Fruit fly (Drosophila melanogaster) whole organism, prepupa: Measurements from ENCODE around the gene Mekk1.

Experiments
- Blimp-1 ChIP-seq: fragments of 200-800 bp; sonication (Bioruptor generic); optimal IDR thresholded peaks from 3 replicates; lab custom pipeline; 2017; ENCODE audit warnings: missing biosample characterization, missing genetic modification characterization, mild to moderate bottlenecking, moderate library complexity, missing genetic modification reagents
- CG10631 ChIP-seq: fragments of 200-800 bp; sonication (Bioruptor generic); optimal IDR thresholded peaks from 2 replicates; lab custom pipeline; 2016; ENCODE audit warnings: missing biosample characterization, missing genetic modification characterization
- CG10669 ChIP-seq: fragments of 200-800 bp; sonication (Bioruptor generic); optimal IDR thresholded peaks from 3 replicates; lab custom pipeline; 2018; ENCODE audit warnings: missing biosample characterization, mild to moderate bottlenecking, missing genetic modification characterization, moderate library complexity
- CG11294 ChIP-seq: fragments of 200-800 bp; sonication (Bioruptor generic); IDR thresholded peaks from 2 replicates; pipeline ENCODE4 v1.3.6; 2022; ENCODE audit warnings: missing biosample characterization, missing genetic modification characterization
- CG11762 ChIP-seq: fragments of 200-800 bp; sonication (Bioruptor generic); optimal IDR thresholded peaks from 3 replicates; lab custom pipeline; 2016; ENCODE audit warnings: missing biosample characterization, missing genetic modification characterization; ENCODE audit not compliant: insufficient read depth
- CG11902 ChIP-seq: fragments of 200-800 bp; sonication (Bioruptor generic); optimal IDR thresholded peaks from 3 replicates; lab custom pipeline; 2016; ENCODE audit warnings: missing biosample characterization, missing genetic modification characterization
- CG1621 ChIP-seq: fragments of 200-800 bp; sonication (Bioruptor generic); optimal IDR thresholded peaks from 3 replicates; lab custom pipeline; 2018; ENCODE audit warnings: missing biosample characterization, mild to moderate bottlenecking, missing genetic modification characterization
- CG3032 ChIP-seq: fragments of 200-800 bp; optimal IDR thresholded peaks from 2 replicates; lab custom pipeline; 2019; ENCODE audit warnings: missing biosample characterization, mild to moderate bottlenecking, missing genetic modification characterization, moderate library complexity
- CG31627 ChIP-seq: fragments of 200-800 bp; sonication (Bioruptor generic); optimal IDR thresholded peaks from 3 replicates; lab custom pipeline; 2016; ENCODE audit warnings: missing biosample characterization, missing genetic modification characterization
- CG32006 ChIP-seq: fragments of 200-800 bp; sonication (Bioruptor generic); optimal IDR thresholded peaks from 3 replicates; lab custom pipeline; 2017; ENCODE audit warnings: missing biosample characterization, mild to moderate bottlenecking, missing genetic modification characterization
- CG34406 ChIP-seq: fragments of 200-800 bp; sonication (Bioruptor generic); optimal IDR thresholded peaks from 3 replicates; lab custom pipeline; 2016; ENCODE audit warnings: missing biosample characterization, missing genetic modification characterization
- CG6163 ChIP-seq: fragments of 200-800 bp; sonication (Bioruptor generic); IDR thresholded peaks from 3 replicates; pipeline ENCODE4 v1.3.6; 2022; ENCODE audit warnings: missing biosample characterization, missing genetic modification characterization
- CG6276 ChIP-seq: fragments of 200-800 bp; sonication (Bioruptor generic); optimal IDR thresholded peaks from 2 replicates; lab custom pipeline; 2017; ENCODE audit warnings: missing biosample characterization, mild to moderate bottlenecking, missing genetic modification characterization
- CG6792 ChIP-seq: fragments of 200-800 bp; sonication (Bioruptor generic); optimal IDR thresholded peaks from 3 replicates; lab custom pipeline; 2016; ENCODE audit warnings: missing biosample characterization, missing genetic modification characterization
- CG6808 ChIP-seq: fragments of 200-800 bp; sonication (Bioruptor generic); optimal IDR thresholded peaks from 3 replicates; lab custom pipeline; 2017; ENCODE audit warnings: missing biosample characterization, missing genetic modification characterization, mild to moderate bottlenecking, moderate library complexity, missing genetic modification reagents
- CG8319 ChIP-seq: fragments of 200-800 bp; sonication (Bioruptor generic); optimal IDR thresholded peaks from 3 replicates; lab custom pipeline; 2016; ENCODE audit warnings: missing biosample characterization, missing genetic modification characterization
- CG8632 ChIP-seq: fragments of 200-800 bp; sonication (Bioruptor generic); optimal IDR thresholded peaks from 3 replicates; lab custom pipeline; 2016; ENCODE audit warnings: missing biosample characterization, missing genetic modification characterization
- CG9139 ChIP-seq: fragments of 200-800 bp; sonication (Bioruptor generic); optimal IDR thresholded peaks from 3 replicates; lab custom pipeline; 2017; ENCODE audit warnings: missing biosample characterization, mild to moderate bottlenecking, missing genetic modification characterization
- Eip75B ChIP-seq: fragments of 200-800 bp; sonication (Bioruptor generic); optimal IDR thresholded peaks from 3 replicates; lab custom pipeline; 2016; ENCODE audit warnings: missing biosample characterization, missing genetic modification characterization
- Eip78C ChIP-seq: fragments of 200-800 bp; sonication (Bioruptor generic); peaks from one replicate; lab custom pipeline; 2016; ENCODE audit warnings: missing biosample characterization, missing genetic modification characterization
- Ets21C ChIP-seq: fragments of 200-800 bp; sonication (Bioruptor generic); optimal IDR thresholded peaks from 3 replicates; lab custom pipeline; 2016; ENCODE audit warnings: missing biosample characterization, missing genetic modification characterization
- Ets96B ChIP-seq: fragments of 200-800 bp; optimal IDR thresholded peaks from 2 replicates; lab custom pipeline; 2019; ENCODE audit warnings: missing biosample characterization, mild to moderate bottlenecking, missing genetic modification characterization, moderate library complexity
- Gug ChIP-seq: fragments of 200-800 bp; sonication (Bioruptor generic); IDR thresholded peaks from 2 replicates; pipeline ENCODE4 v1.3.6; 2022; ENCODE audit warnings: missing biosample characterization, missing genetic modification characterization
- Hr39 ChIP-seq: fragments of 200-800 bp; sonication (Bioruptor generic); optimal IDR thresholded peaks from 2 replicates; lab custom pipeline; 2016; ENCODE audit warnings: missing biosample characterization, missing genetic modification characterization
- Hr4 ChIP-seq: fragments of 200-800 bp; sonication (Bioruptor generic); optimal IDR thresholded peaks from 3 replicates; lab custom pipeline; 2016; ENCODE audit warnings: missing biosample characterization, missing genetic modification characterization
- Lpt ChIP-seq: fragments of 200-800 bp; sonication (Bioruptor generic); optimal IDR thresholded peaks from 3 replicates; lab custom pipeline; 2016; ENCODE audit warnings: missing biosample characterization, missing genetic modification characterization
- Met ChIP-seq: fragments of 200-800 bp; sonication (Bioruptor generic); optimal IDR thresholded peaks from 3 replicates; lab custom pipeline; 2016; ENCODE audit warnings: missing biosample characterization, missing genetic modification characterization
- Smox ChIP-seq: fragments of 200-800 bp; sonication (Bioruptor generic); optimal IDR thresholded peaks from 3 replicates; lab custom pipeline; 2016; ENCODE audit warnings: missing biosample characterization, missing genetic modification characterization
- Sox102F ChIP-seq: fragments of 200-800 bp; sonication (Bioruptor generic); optimal IDR thresholded peaks from 2 replicates; lab custom pipeline; 2016; ENCODE audit warnings: missing biosample characterization, mild to moderate bottlenecking, missing genetic modification characterization
- achi ChIP-seq: fragments of 200-800 bp; sonication (Bioruptor generic); optimal IDR thresholded peaks from 3 replicates; lab custom pipeline; 2016; ENCODE audit warnings: missing biosample characterization, missing genetic modification characterization
- acj6 ChIP-seq: fragments of 200-800 bp; sonication (Bioruptor generic); optimal IDR thresholded peaks from 3 replicates; lab custom pipeline; 2016; ENCODE audit warnings: missing biosample characterization, missing genetic modification characterization
- cyc ChIP-seq: fragments of 200-800 bp; sonication (Bioruptor generic); optimal IDR thresholded peaks from 3 replicates; lab custom pipeline; 2016; ENCODE audit warnings: missing biosample characterization, missing genetic modification characterization
- eg ChIP-seq: fragments of 200-800 bp; sonication (Bioruptor generic); IDR thresholded peaks from 3 replicates; pipeline ENCODE4 v1.3.6; 2022; ENCODE audit warnings: missing biosample characterization, missing genetic modification characterization
- esn ChIP-seq: fragments of 200-800 bp; sonication (Bioruptor generic); optimal IDR thresholded peaks from 2 replicates; lab custom pipeline; 2016; ENCODE audit warnings: missing biosample characterization, mild to moderate bottlenecking, missing genetic modification characterization, moderate library complexity
- fd59A ChIP-seq: fragments of 200-800 bp; sonication (Bioruptor generic); optimal IDR thresholded peaks from 2 replicates; lab custom pipeline; 2017; ENCODE audit warnings: missing biosample characterization, mild to moderate bottlenecking, missing genetic modification characterization, missing genetic modification reagents
- fd85E ChIP-seq: fragments of 200-800 bp; sonication (Bioruptor generic); optimal IDR thresholded peaks from 3 replicates; lab custom pipeline; 2016; ENCODE audit warnings: missing biosample characterization, missing genetic modification characterization
- lz ChIP-seq: fragments of 200-800 bp; sonication (Bioruptor generic); optimal IDR thresholded peaks from 3 replicates; lab custom pipeline; 2016; ENCODE audit warnings: missing biosample characterization, missing genetic modification characterization
- net ChIP-seq: fragments of 200-800 bp; sonication (Bioruptor generic); optimal IDR thresholded peaks from 3 replicates; lab custom pipeline; 2016; ENCODE audit warnings: missing biosample characterization, missing genetic modification characterization
- pdm3 ChIP-seq: fragments of 200-800 bp; sonication (Bioruptor generic); optimal IDR thresholded peaks from 3 replicates; lab custom pipeline; 2016; ENCODE audit warnings: missing biosample characterization, missing genetic modification characterization
- spab ChIP-seq: fragments of 200-800 bp; sonication (Bioruptor generic); optimal IDR thresholded peaks from 2 replicates; lab custom pipeline; 2017; ENCODE audit warnings: missing biosample characterization, mild to moderate bottlenecking, missing genetic modification characterization, missing genetic modification reagents
- svp ChIP-seq: fragments of 200-800 bp; sonication (Bioruptor generic); peaks from one replicate; lab custom pipeline; 2016; ENCODE audit warnings: missing biosample characterization, missing genetic modification characterization
- topi ChIP-seq: fragments of 200-800 bp; sonication (Bioruptor generic); optimal IDR thresholded peaks from 3 replicates; lab custom pipeline; 2016; ENCODE audit warnings: missing biosample characterization, missing genetic modification characterization
- vri ChIP-seq: fragments of 200-800 bp; sonication (Bioruptor generic); optimal IDR thresholded peaks from 3 replicates; lab custom pipeline; 2016; ENCODE audit warnings: missing biosample characterization, mild to moderate bottlenecking, missing genetic modification characterization

Mekk1 gene

DNA sequence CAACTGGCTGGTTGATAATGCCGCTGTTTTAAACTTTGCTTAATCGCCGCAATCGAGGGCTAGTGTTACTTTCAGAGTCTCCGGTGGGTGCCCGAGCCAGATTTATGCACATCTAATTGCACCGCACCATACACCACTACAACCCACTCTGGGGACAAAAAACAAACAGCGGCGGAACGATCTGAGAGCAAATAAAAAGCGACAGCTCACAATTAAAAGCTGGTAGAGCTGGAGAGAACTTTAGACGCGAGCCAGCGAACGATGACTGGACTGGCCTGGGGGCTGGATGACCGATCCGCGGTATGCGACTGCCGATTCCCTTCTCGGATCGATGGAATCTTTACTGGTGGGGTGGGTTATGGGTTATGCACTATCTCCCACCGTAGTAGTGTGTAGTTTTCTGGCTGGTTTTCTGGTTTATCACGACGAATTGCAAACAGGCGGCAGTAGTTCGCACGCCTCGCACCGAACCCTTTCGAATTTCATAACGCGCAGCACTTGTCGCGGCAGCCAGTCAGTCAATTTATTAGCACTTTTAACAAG, 3.9 kb downstream of the Mekk1 start (continued):
- TF ChIP-seq CG9139, result no peak
- TF ChIP-seq Ets21C (GFP tag; lab: Kevin White, UChicago), result no peak
- no peak for TF ChIP-seq Eip75B (GFP tag; lab: Kevin White, UChicago)
- no peak for TF ChIP-seq Hr4 (GFP tag; lab: Kevin White, UChicago)
- peak; percentile 76 for TF ChIP-seq svp (GFP tag; lab: Kevin White, UChicago)
- peak; percentile 5 for TF ChIP-seq CG6276
- no peak for TF ChIP-seq Lpt (GFP tag; lab: Kevin White, UChicago)
- TF ChIP-seq Gug (GFP tag; lab: Robert Waterston, UW), result no peak
- no peak for TF ChIP-seq CG11902 (GFP tag; lab: Kevin White, UChicago)
- TF ChIP-seq CG6792, result no peak
- TF ChIP-seq cyc (GFP tag; lab: Kevin White, UChicago), result no peak
- TF ChIP-seq CG3032 (tag; lab: Kevin White, UChicago), result no peak
- TF ChIP-seq Ets96B (tag; lab: Kevin White, UChicago), result no peak
- TF ChIP-seq fd59A (GFP tag; lab: Kevin White, UChicago), result no peak
- TF ChIP-seq CG6808 (GFP tag; lab: Kevin White, UChicago), result no peak

DNA sequence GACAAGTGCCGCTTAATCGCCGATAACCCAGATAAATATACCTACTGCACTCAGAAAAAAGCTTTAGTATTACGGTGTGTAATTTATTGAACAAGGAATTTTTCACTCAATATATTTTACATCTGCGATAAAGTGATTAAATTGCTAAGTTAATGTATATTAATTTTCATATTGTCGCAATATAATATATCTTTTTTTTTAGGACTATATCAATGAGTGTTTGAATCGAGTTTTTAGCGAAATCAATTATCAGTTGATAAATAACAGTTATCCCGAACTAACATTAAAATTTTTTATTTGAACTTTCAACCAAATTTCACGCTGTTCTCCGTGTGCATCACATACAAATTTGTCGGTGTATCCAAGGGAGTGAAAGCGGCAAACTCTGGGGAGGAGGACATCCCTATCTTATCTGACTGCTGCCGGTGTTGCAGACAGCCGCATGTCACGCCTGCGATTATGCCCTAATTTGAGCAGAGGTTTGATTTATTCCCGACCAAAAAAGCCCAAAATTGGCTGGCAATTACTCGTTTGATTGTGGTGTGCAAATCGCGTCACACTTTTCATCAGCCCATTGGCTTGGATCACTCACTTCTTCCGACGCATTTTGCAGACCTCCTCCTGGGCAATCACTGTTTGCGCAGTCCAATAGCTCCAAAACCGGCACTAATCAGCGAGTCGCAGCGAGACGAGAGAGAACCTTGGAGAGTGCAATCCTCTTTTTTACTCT, 4.5 kb downstream of the Mekk1 start:
- TF ChIP-seq acj6 (peak; percentile 47), topi (no peak), CG34406 (peak; percentile 47), CG9139 (no peak), Met (GFP tag; lab: Kevin White, UChicago) (peak; percentile 53), Hr39 (GFP tag; lab: Kevin White, UChicago) (no peak), CG31627 (GFP tag; lab: Kevin White, UChicago) (peak; percentile 29), CG10669 (GFP tag; lab: Kevin White, UChicago) (no peak), Hr4 (GFP tag; lab: Kevin White, UChicago) (peak; percentile 11), CG6163 (GFP tag; lab: Robert Waterston, UW) (no peak), spab (GFP tag; lab: Kevin White, UChicago) (no peak), pdm3 (GFP tag; lab: Kevin White, UChicago) (no peak), CG11902 (GFP tag; lab: Kevin White, UChicago) (no peak), net (GFP tag; lab: Kevin White, UChicago) (peak; percentile 11), Smox (GFP tag; lab: Kevin White, UChicago) (peak; percentile 29), Sox102F (no peak), Eip78C (peak; percentile 89), fd59A (GFP tag; lab: Kevin White, UChicago) (peak; percentile 26), achi (GFP tag; lab: Kevin White, UChicago) (no peak), svp (GFP tag; lab: Kevin White, UChicago) (peak; percentile 82), lz (peak; percentile 32), Lpt (GFP tag; lab: Kevin White, UChicago) (no peak), eg (peak; percentile 16; the same call in 1 of the 3 replicates), Ets96B (tag; lab: Kevin White, UChicago) (peak; percentile 17), CG10631 (GFP tag; lab: Kevin White, UChicago) (peak; percentile 4), fd85E (GFP tag; lab: Kevin White, UChicago) (no peak), CG6792 (peak; percentile 17), esn (GFP tag; lab: Kevin White, UChicago) (peak; percentile 65), CG32006 (GFP tag; lab: Kevin White, UChicago) (no peak), CG1621 (tag; lab: Kevin White, UChicago) (no peak), cyc (GFP tag; lab: Kevin White, UChicago) (peak; percentile 32), Eip75B (GFP tag; lab: Kevin White, UChicago) (peak; percentile 44), CG11762 (GFP tag; lab: Kevin White, UChicago) (no peak), CG11294 (GFP tag; lab: Robert Waterston, UW) (no peak), Blimp-1 (GFP tag; lab: Kevin White, UChicago) (no peak), CG6808 (GFP tag; lab: Kevin White, UChicago) (no peak), CG8632 (peak; percentile 31), vri (peak; percentile 28), CG8319 (GFP tag; lab: Kevin White, UChicago) (no peak)
